Worm (Caenorhabditis elegans) whole organism, young adult: ENCODE data around the gene C48B4.13.

Source experiments
- B0019.2 ChIP-seq: fragments of 200-800 bp; sonication (Bioruptor generic); conservative IDR thresholded peaks from 2 replicates; pipeline ENCODE4 v1.3.6; 2022; ENCODE audit warnings: missing genetic modification reagents, missing genetic modification characterization, missing compliant biosample characterization
- B0035.1 ChIP-seq: sonication (generic microtip); optimal IDR thresholded peaks from 2 replicates; lab custom pipeline; 2016; ENCODE audit warnings: missing genetic modification characterization, mild to moderate bottlenecking, missing compliant biosample characterization, missing genotype, missing genetic modification reagents
- C06A6.2 ChIP-seq: fragments of 200-800 bp; sonication (Bioruptor generic); conservative IDR thresholded peaks from 2 replicates; pipeline ENCODE4 v1.3.6; 2022; ENCODE audit warnings: missing genetic modification characterization, missing compliant biosample characterization
- D2030.7 ChIP-seq: fragments of 200-800 bp; sonication (Bioruptor generic); IDR thresholded peaks from 2 replicates; pipeline ENCODE4 v1.3.6; 2022; ENCODE audit warnings: missing genetic modification reagents, missing genetic modification characterization, missing compliant biosample characterization
- F33H1.4 ChIP-seq: fragments of 200-800 bp; sonication (Bioruptor generic); IDR thresholded peaks from 2 replicates; pipeline ENCODE4 v1.3.6; 2022; ENCODE audit warnings: missing genetic modification reagents, missing genetic modification characterization, missing compliant biosample characterization
- F37B4.10 ChIP-seq: fragments of 200-800 bp; sonication (Bioruptor generic); IDR thresholded peaks from 2 replicates; pipeline ENCODE4 v1.3.6; 2022; ENCODE audit warnings: missing genetic modification characterization, missing compliant biosample characterization
- F39B2.1 ChIP-seq: fragments of 200-800 bp; sonication (Bioruptor generic); IDR thresholded peaks from 2 replicates; pipeline ENCODE4 v1.3.6; 2022; ENCODE audit warnings: missing genetic modification reagents, missing genetic modification characterization, missing compliant biosample characterization
- F57A8.1 ChIP-seq: fragments of 200-800 bp; sonication (Bioruptor generic); optimal IDR thresholded peaks from 2 replicates; lab custom pipeline; 2018; ENCODE audit warnings: mild to moderate bottlenecking, missing genetic modification characterization, moderate library complexity, missing compliant biosample characterization
- K12H6.12 ChIP-seq: fragments of 200-800 bp; sonication (Bioruptor generic); optimal IDR thresholded peaks from 2 replicates; lab custom pipeline; 2018; ENCODE audit warnings: mild to moderate bottlenecking, missing genetic modification characterization, missing compliant biosample characterization
- Y53F4B.3 ChIP-seq: fragments of 200-800 bp; sonication (Bioruptor generic); IDR thresholded peaks from 2 replicates; pipeline ENCODE4 v1.3.6; 2022; ENCODE audit warnings: missing genetic modification reagents, missing genetic modification characterization, missing compliant biosample characterization
- ZK185.1 ChIP-seq: sonication (generic microtip); optimal IDR thresholded peaks from 2 replicates; lab custom pipeline; 2016; ENCODE audit warnings: mild to moderate bottlenecking, missing genetic modification characterization, missing compliant biosample characterization; ENCODE audit not compliant: poor library complexity, severe bottlenecking
- akir-1 ChIP-seq: fragments of 200-800 bp; sonication (Bioruptor generic); optimal IDR thresholded peaks from 2 replicates; lab custom pipeline; 2018; ENCODE audit warnings: mild to moderate bottlenecking, missing genetic modification characterization, moderate library complexity, missing compliant biosample characterization
- attf-5 ChIP-seq: fragments of 200-800 bp; sonication (Bioruptor generic); optimal IDR thresholded peaks from 2 replicates; lab custom pipeline; 2018; ENCODE audit warnings: mild to moderate bottlenecking, missing genetic modification characterization, missing compliant biosample characterization
- bed-1 ChIP-seq: fragments of 200-800 bp; sonication (Bioruptor generic); IDR thresholded peaks from 2 replicates; pipeline ENCODE4 v1.3.6; 2022; ENCODE audit warnings: missing genetic modification reagents, missing genetic modification characterization, missing compliant biosample characterization
- ceh-27 ChIP-seq: fragments of 200-800 bp; sonication (Bioruptor generic); optimal IDR thresholded peaks from 2 replicates; lab custom pipeline; 2018; ENCODE audit warnings: mild to moderate bottlenecking, missing genetic modification characterization, moderate library complexity, missing compliant biosample characterization
- ceh-40 ChIP-seq: fragments of 200-800 bp; sonication (Bioruptor generic); IDR thresholded peaks from 2 replicates; pipeline ENCODE4 v1.3.6; 2022; ENCODE audit warnings: missing genetic modification characterization, missing compliant biosample characterization
- ceh-79 ChIP-seq: sonication (generic microtip); optimal IDR thresholded peaks from 2 replicates; lab custom pipeline; 2017; ENCODE audit warnings: mild to moderate bottlenecking, missing genetic modification characterization, missing compliant biosample characterization
- dpl-1 ChIP-seq: fragments of 150-350 bp; optimal IDR thresholded peaks from 2 replicates; lab custom pipeline; 2014; ENCODE audit warnings: missing biosample characterization, missing genetic modification reagents, missing genetic modification characterization
- efl-1 ChIP-seq: fragments of 150-350 bp; optimal IDR thresholded peaks from 2 replicates; lab custom pipeline; 2014; ENCODE audit warnings: missing biosample characterization, missing genetic modification reagents, missing genetic modification characterization
- egrh-3 ChIP-seq: fragments of 200-800 bp; sonication (Bioruptor generic); IDR thresholded peaks from 2 replicates; pipeline ENCODE4 v1.3.6; 2022; ENCODE audit warnings: missing genetic modification reagents, missing genetic modification characterization, missing compliant biosample characterization
- ets-4 ChIP-seq: fragments of 200-800 bp; sonication (Bioruptor generic); optimal IDR thresholded peaks from 2 replicates; lab custom pipeline; 2018; ENCODE audit warnings: mild to moderate bottlenecking, missing genetic modification characterization, missing compliant biosample characterization
- gei-17 ChIP-seq: fragments of 200-800 bp; sonication (Bioruptor generic); optimal IDR thresholded peaks from 2 replicates; lab custom pipeline; 2018; ENCODE audit warnings: mild to moderate bottlenecking, missing genetic modification characterization, missing compliant biosample characterization
- him-1 ChIP-seq: sonication (generic microtip); optimal IDR thresholded peaks from 2 replicates; lab custom pipeline; 2016; ENCODE audit warnings: missing genotype, missing genetic modification reagents, missing genetic modification characterization, missing compliant biosample characterization
- hlh-12 ChIP-seq: sonication (generic microtip); optimal IDR thresholded peaks from 2 replicates; lab custom pipeline; 2016; ENCODE audit warnings: missing genetic modification characterization, missing compliant biosample characterization
- hlh-26 ChIP-seq: fragments of 200-800 bp; sonication (Bioruptor generic); conservative IDR thresholded peaks from 2 replicates; pipeline ENCODE4 v1.3.6; 2022; ENCODE audit warnings: missing genetic modification reagents, missing genetic modification characterization, missing compliant biosample characterization
- hmg-1.2 ChIP-seq: fragments of 200-800 bp; sonication (Bioruptor generic); IDR thresholded peaks from 2 replicates; pipeline ENCODE4 v1.3.6; 2022; ENCODE audit warnings: missing genetic modification reagents, missing genetic modification characterization, missing compliant biosample characterization
- hsf-1 ChIP-seq: fragments of 200-800 bp; sonication (Bioruptor generic); IDR thresholded peaks from 2 replicates; pipeline ENCODE4 v1.3.6; 2022; ENCODE audit warnings: missing genetic modification reagents, missing genetic modification characterization, missing compliant biosample characterization
- lag-1 ChIP-seq: fragments of 200-800 bp; sonication (Bioruptor generic); IDR thresholded peaks from 2 replicates; pipeline ENCODE4 v1.3.6; 2022; ENCODE audit warnings: missing genetic modification reagents, missing genetic modification characterization, missing compliant biosample characterization
- let-526 ChIP-seq: fragments of 200-800 bp; sonication (Bioruptor generic); IDR thresholded peaks from 2 replicates; pipeline ENCODE4 v1.3.6; 2022; ENCODE audit warnings: missing genetic modification reagents, missing genetic modification characterization, missing compliant biosample characterization
- lin-26 ChIP-seq: fragments of 200-800 bp; sonication (Bioruptor generic); IDR thresholded peaks from 2 replicates; pipeline ENCODE4 v1.3.6; 2022; ENCODE audit warnings: missing genetic modification reagents, missing genetic modification characterization, missing compliant biosample characterization
- lin-54 ChIP-seq: fragments of 200-800 bp; sonication (Bioruptor generic); optimal IDR thresholded peaks from 2 replicates; lab custom pipeline; 2018; ENCODE audit warnings: mild to moderate bottlenecking, missing genetic modification characterization, missing compliant biosample characterization
- lir-1 ChIP-seq: fragments of 200-800 bp; sonication (Bioruptor generic); conservative IDR thresholded peaks from 2 replicates; pipeline ENCODE4 v1.3.6; 2022; ENCODE audit warnings: missing genetic modification reagents, missing genetic modification characterization, missing compliant biosample characterization
- lsl-1 ChIP-seq: fragments of 200-800 bp; sonication (Bioruptor generic); optimal IDR thresholded peaks from 2 replicates; lab custom pipeline; 2018; ENCODE audit warnings: mild to moderate bottlenecking, missing genetic modification characterization, moderate library complexity, missing compliant biosample characterization
- madf-6 ChIP-seq: fragments of 200-800 bp; sonication (Bioruptor generic); IDR thresholded peaks from 2 replicates; pipeline ENCODE4 v1.3.6; 2022; ENCODE audit warnings: missing genetic modification reagents, missing genetic modification characterization, missing compliant biosample characterization
- madf-8 ChIP-seq: fragments of 200-800 bp; sonication (Bioruptor generic); conservative IDR thresholded peaks from 2 replicates; pipeline ENCODE4 v1.3.6; 2022; ENCODE audit warnings: missing genetic modification reagents, missing genetic modification characterization, missing compliant biosample characterization
- mcd-1 ChIP-seq: fragments of 200-800 bp; sonication (Bioruptor generic); IDR thresholded peaks from 2 replicates; pipeline ENCODE4 v1.3.6; 2022; ENCODE audit warnings: missing genetic modification reagents, missing genetic modification characterization, missing compliant biosample characterization
- nfya-1 ChIP-seq: sonication (generic microtip); optimal IDR thresholded peaks from 2 replicates; lab custom pipeline; 2017; ENCODE audit warnings: antibody characterized with exemption, missing compliant biosample characterization, missing genetic modification characterization, borderline replicate concordance; ENCODE audit not compliant: insufficient read depth
- nhr-120 ChIP-seq: fragments of 200-800 bp; sonication (Bioruptor generic); IDR thresholded peaks from 2 replicates; pipeline ENCODE4 v1.3.6; 2022; ENCODE audit warnings: missing genetic modification characterization, missing compliant biosample characterization
- sea-2 ChIP-seq: fragments of 200-800 bp; sonication (Bioruptor generic); IDR thresholded peaks from 2 replicates; pipeline ENCODE4 v1.3.6; 2022; ENCODE audit warnings: missing genetic modification characterization, missing compliant biosample characterization
- snpc-4 ChIP-seq, 5 experiments: fragments of 150-350 bp in 1 of 5; sonication (generic microtip) in 4 of 5; optimal IDR thresholded peaks; 2 replicates each; lab custom pipeline; 2014 to 2018; ENCODE audit warnings: missing genetic modification characterization in 5 of 5, missing biosample characterization in 3 of 5, antibody characterized with exemption in 2 of 5, mild to moderate bottlenecking in 2 of 5, missing compliant biosample characterization in 2 of 5, missing genotype in 2 of 5, moderate library complexity in 2 of 5, missing genetic modification reagents in 1 of 5
- sptf-2 ChIP-seq: fragments of 200-800 bp; sonication (Bioruptor generic); optimal IDR thresholded peaks from 2 replicates; lab custom pipeline; 2018; ENCODE audit warnings: mild to moderate bottlenecking, missing genetic modification characterization, missing compliant biosample characterization
- tlf-1 ChIP-seq: fragments of 200-800 bp; sonication (Bioruptor generic); optimal IDR thresholded peaks from 2 replicates; lab custom pipeline; 2018; ENCODE audit warnings: mild to moderate bottlenecking, missing genetic modification characterization, missing compliant biosample characterization
- unc-62 ChIP-seq: fragments of 150-350 bp; optimal IDR thresholded peaks from 2 replicates; lab custom pipeline; 2014; ENCODE audit warnings: missing biosample characterization, missing genetic modification reagents, missing genetic modification characterization
- ztf-18 ChIP-seq: sonication (generic microtip); optimal IDR thresholded peaks from 2 replicates; lab custom pipeline; 2016; ENCODE audit warnings: missing genotype, mild to moderate bottlenecking, missing genetic modification characterization, missing compliant biosample characterization
- ztf-25 ChIP-seq: fragments of 200-800 bp; sonication (Bioruptor generic); IDR thresholded peaks from 2 replicates; pipeline ENCODE4 v1.3.6; 2022; ENCODE audit warnings: missing genetic modification reagents, missing genetic modification characterization, missing compliant biosample characterization

The C48B4.13 gene

DNA sequence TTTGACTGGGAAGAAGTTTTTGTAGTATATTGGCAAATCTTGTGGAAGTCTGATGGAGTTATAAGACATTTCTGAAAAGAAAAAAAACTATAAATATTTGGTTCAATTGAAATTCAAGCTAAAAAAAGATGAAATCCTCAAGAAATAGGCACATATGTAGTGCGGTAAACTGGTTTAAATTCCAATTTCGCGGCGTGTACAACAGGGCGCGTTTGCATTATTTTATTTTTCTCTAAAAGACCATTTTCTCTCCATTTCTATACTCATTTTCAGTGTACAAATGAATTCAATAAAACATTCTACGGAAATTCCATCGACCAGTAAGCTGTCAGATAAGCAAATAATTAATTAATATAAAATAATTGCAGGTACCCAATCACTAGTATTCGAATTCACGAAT is 45.7 kb downstream of the C48B4.13 start, which contains the start of the genes pri-1 and F58A4.6:
Gene pri-1, minus strand, starts transcription at position 71 of the 400 bp plus-strand sequence.
Gene F58A4.6, plus strand, starts transcription at position 272 of the 400 bp plus-strand sequence.
- no peak for TF ChIP-seq hsf-1 (GFP tag; lab: Robert Waterston, UW)
- peak; percentile 73 for TF ChIP-seq efl-1 (GFP tag; lab: Kevin White, UChicago)
- no peak for TF ChIP-seq sea-2 (GFP tag; lab: Robert Waterston, UW)
- peak; percentile 30; the same call in 1 of the 2 replicates for TF ChIP-seq F33H1.4 (GFP tag; lab: Robert Waterston, UW)
- TF ChIP-seq lsl-1, result peak; percentile 29
- no peak for TF ChIP-seq C06A6.2 (GFP tag; lab: Robert Waterston, UW)
- no peak for TF ChIP-seq gei-17 (GFP tag; lab: Kevin White, UChicago)
- TF ChIP-seq mcd-1 (GFP tag; lab: Robert Waterston, UW), result peak; percentile 83
- TF ChIP-seq D2030.7 (GFP tag; lab: Robert Waterston, UW), result peak; percentile 25; the same call in 1 of the 2 replicates
- peak; percentile 56; the same call in 1 of the 2 replicates for TF ChIP-seq madf-6 (GFP tag; lab: Robert Waterston, UW)
- TF ChIP-seq nhr-120 (GFP tag; lab: Robert Waterston, UW), result no peak
- no peak for TF ChIP-seq ceh-79 (tag; lab: Kevin White, UChicago)
- no peak for TF ChIP-seq lin-26 (GFP tag; lab: Robert Waterston, UW)
- peak; percentile 56 for TF ChIP-seq lin-54 (GFP tag; lab: Kevin White, UChicago)
- no peak for TF ChIP-seq let-526 (GFP tag; lab: Robert Waterston, UW)
- TF ChIP-seq unc-62 (GFP tag; lab: Kevin White, UChicago), result no peak
- TF ChIP-seq ztf-18 (tag; lab: Kevin White, UChicago), result peak; percentile 6
- no peak for TF ChIP-seq hlh-12 (tag; lab: Kevin White, UChicago)
- TF ChIP-seq hlh-26 (GFP tag; lab: Robert Waterston, UW), result no peak
- no peak for TF ChIP-seq hmg-1.2
- no peak for TF ChIP-seq ztf-25 (GFP tag; lab: Robert Waterston, UW)
- TF ChIP-seq nfya-1 (tag; lab: Kevin White, UChicago), result no peak
- TF ChIP-seq F57A8.1 (GFP tag; lab: Kevin White, UChicago), result no peak
- TF ChIP-seq attf-5 (GFP tag; lab: Kevin White, UChicago), result no peak
- peak; percentile 32 for TF ChIP-seq dpl-1 (GFP tag; lab: Kevin White, UChicago)
- TF ChIP-seq madf-8 (GFP tag; lab: Robert Waterston, UW), result peak; percentile 19; the same call in 1 of the 2 replicates
- no peak for TF ChIP-seq B0019.2 (GFP tag; lab: Robert Waterston, UW)

- TF ChIP-seq ceh-40 (GFP tag; lab: Robert Waterston, UW) (0 out of 2 replicates have a peak, but pooled peaks have one; percentile 18), egrh-3 (GFP tag; lab: Robert Waterston, UW) (no peak), let-526 (GFP tag; lab: Robert Waterston, UW) (no peak), lir-1 (GFP tag; lab: Robert Waterston, UW) (no peak), sea-2 (GFP tag; lab: Robert Waterston, UW) (no peak), akir-1 (no peak), ztf-25 (GFP tag; lab: Robert Waterston, UW) (no peak), attf-5 (GFP tag; lab: Kevin White, UChicago) (peak; percentile 17), nfya-1 (tag; lab: Kevin White, UChicago) (no peak), bed-1 (GFP tag; lab: Robert Waterston, UW) (no peak), lsl-1 (peak; percentile 62), tlf-1 (GFP tag; lab: Kevin White, UChicago) (peak; percentile 80), snpc-4 (GFP tag; optimal IDR thresholded peaks at IDR 0.05; lab: Kevin White, UChicago) (no peak), snpc-4 (tag; optimal IDR thresholded peaks at IDR 0.05; lab: Kevin White, UChicago) (peak in 1 of 4 experiments; percentile 10), B0035.1 (no peak), F39B2.1 (GFP tag; lab: Robert Waterston, UW) (peak; percentile 58; the same call in 1 of the 2 replicates), C06A6.2 (GFP tag; lab: Robert Waterston, UW) (no peak), lin-26 (GFP tag; lab: Robert Waterston, UW) (peak; percentile 76), sptf-2 (GFP tag; lab: Kevin White, UChicago) (no peak), him-1 (peak; percentile 48), F37B4.10 (GFP tag; lab: Robert Waterston, UW) (no peak), ets-4 (GFP tag; lab: Kevin White, UChicago) (no peak), K12H6.12 (tag; lab: Kevin White, UChicago) (no peak), Y53F4B.3 (no peak), ceh-27 (no peak), F57A8.1 (GFP tag; lab: Kevin White, UChicago) (no peak), lag-1 (GFP tag; lab: Robert Waterston, UW) (no peak), ZK185.1 (tag; lab: Kevin White, UChicago) (no peak)
Measured at ce11 chrIII:9615114-9615513, 46.6 kb downstream of the C48B4.13 start.
